Fruit fly (Drosophila melanogaster) whole organism, embryonic: ENCODE results near the gene CG15283.
A peak's percentile ranks its signal among the peaks of the same experiment; 100 is the strongest.

Source experiments
- B-H2 ChIP-seq: fragments of 200-800 bp; sonication (Bioruptor generic); optimal IDR thresholded peaks from 2 replicates; lab custom pipeline; 2018; ENCODE audit warnings: missing biosample characterization, mild to moderate bottlenecking, missing genetic modification characterization
- Blimp-1 ChIP-seq: fragments of 200-800 bp; sonication (Bioruptor generic); optimal IDR thresholded peaks from 3 replicates; lab custom pipeline; 2018; ENCODE audit warnings: missing biosample characterization, missing genetic modification characterization, mild to moderate bottlenecking, moderate library complexity, missing genetic modification reagents
- CG10565 ChIP-seq: fragments of 200-800 bp; sonication (Bioruptor generic); optimal IDR thresholded peaks from 3 replicates; lab custom pipeline; 2016; ENCODE audit warnings: missing biosample characterization, mild to moderate bottlenecking, missing genetic modification characterization
- CG1233 ChIP-seq: fragments of 200-800 bp; sonication (Bioruptor generic); optimal IDR thresholded peaks from 4 replicates; lab custom pipeline; 2018; ENCODE audit warnings: missing biosample characterization, mild to moderate bottlenecking, missing genetic modification characterization
- CG13287 ChIP-seq: fragments of 200-800 bp; sonication (Bioruptor generic); IDR thresholded peaks from 2 replicates; pipeline ENCODE4 v1.3.6; 2022; ENCODE audit warnings: missing biosample characterization, missing genetic modification characterization; ENCODE audit not compliant: partially characterized antibody
- CG13424 ChIP-seq: fragments of 200-800 bp; sonication (Bioruptor generic); optimal IDR thresholded peaks from 2 replicates; lab custom pipeline; 2019; ENCODE audit warnings: missing biosample characterization, mild to moderate bottlenecking, missing genetic modification characterization, moderate library complexity
- CG15514 ChIP-seq: fragments of 200-800 bp; sonication (Bioruptor generic); optimal IDR thresholded peaks from 3 replicates; lab custom pipeline; 2017; ENCODE audit warnings: missing biosample characterization, missing genetic modification characterization, mild to moderate bottlenecking, moderate library complexity, missing genetic modification reagents
- CG16779 ChIP-seq: fragments of 200-800 bp; sonication (Bioruptor generic); IDR thresholded peaks from 2 replicates; pipeline ENCODE4 v1.3.6; 2022; ENCODE audit warnings: missing biosample characterization, missing genetic modification characterization
- CG17829 ChIP-seq: fragments of 200-800 bp; optimal IDR thresholded peaks from 2 replicates; lab custom pipeline; 2019; ENCODE audit warnings: missing biosample characterization, mild to moderate bottlenecking, missing genetic modification characterization, moderate library complexity
- CG18619 ChIP-seq: fragments of 200-800 bp; sonication (Bioruptor generic); optimal IDR thresholded peaks from 3 replicates; lab custom pipeline; 2017; ENCODE audit warnings: missing biosample characterization, mild to moderate bottlenecking, missing genetic modification characterization
- CG2199 ChIP-seq: fragments of 200-800 bp; sonication (Bioruptor generic); IDR thresholded peaks from 3 replicates; pipeline ENCODE4 v1.3.6; 2022; ENCODE audit warnings: missing biosample characterization, missing genetic modification characterization
- CG34422 ChIP-seq: fragments of 200-800 bp; sonication (Bioruptor generic); IDR thresholded peaks from 3 replicates; pipeline ENCODE4 v1.3.6; 2022; ENCODE audit warnings: missing biosample characterization, missing genetic modification characterization
- CG4617 ChIP-seq: fragments of 200-800 bp; sonication (Bioruptor generic); optimal IDR thresholded peaks from 3 replicates; lab custom pipeline; 2016; ENCODE audit warnings: missing biosample characterization, missing genetic modification characterization, borderline replicate concordance
- CG6683 ChIP-seq: fragments of 200-800 bp; sonication (Bioruptor generic); optimal IDR thresholded peaks from 2 replicates; lab custom pipeline; 2017; ENCODE audit warnings: missing biosample characterization, mild to moderate bottlenecking, missing genetic modification characterization, missing genetic modification reagents
- CG6765 ChIP-seq: fragments of 200-800 bp; sonication (Bioruptor generic); optimal IDR thresholded peaks from 3 replicates; lab custom pipeline; 2017; ENCODE audit warnings: missing biosample characterization, mild to moderate bottlenecking, missing genetic modification characterization
- CG8388 ChIP-seq: fragments of 200-800 bp; sonication (Bioruptor generic); optimal IDR thresholded peaks from 2 replicates; lab custom pipeline; 2019; ENCODE audit warnings: missing biosample characterization, mild to moderate bottlenecking, missing genetic modification characterization, moderate library complexity
- CG8478 ChIP-seq: fragments of >200 bp; optimal IDR thresholded peaks from 2 replicates; lab custom pipeline; 2018
- Hr3 ChIP-seq: fragments of 200-800 bp; sonication (Bioruptor generic); optimal IDR thresholded peaks from 3 replicates; lab custom pipeline; 2016; ENCODE audit warnings: missing biosample characterization, missing genetic modification characterization
- Hr78 ChIP-seq, 2 experiments: fragments of 200-800 bp in 1 of 2; fragments of >200 bp in 1 of 2; sonication (Bioruptor generic) in 1 of 2; optimal IDR thresholded peaks; 2 replicates each; lab custom pipeline; 2017 to 2019; ENCODE audit warnings: missing biosample characterization in 2 of 2, missing genetic modification characterization in 2 of 2, mild to moderate bottlenecking in 1 of 2, moderate library complexity in 1 of 2
- Hsf ChIP-seq: fragments of 200-800 bp; sonication (Bioruptor generic); optimal IDR thresholded peaks from 3 replicates; lab custom pipeline; 2016; ENCODE audit warnings: missing biosample characterization, missing genetic modification characterization
- Lim3 ChIP-seq: fragments of 200-800 bp; sonication (Bioruptor generic); IDR thresholded peaks from 2 replicates; pipeline ENCODE4 v1.3.6; 2022; ENCODE audit warnings: missing biosample characterization, missing genetic modification characterization
- Meics ChIP-seq: fragments of 200-800 bp; sonication (Bioruptor generic); optimal IDR thresholded peaks from 2 replicates; lab custom pipeline; 2017; ENCODE audit warnings: missing biosample characterization, mild to moderate bottlenecking, missing genetic modification characterization
- Poxn ChIP-seq: fragments of 200-800 bp; sonication (Bioruptor generic); IDR thresholded peaks from 2 replicates; pipeline ENCODE4 v1.3.6; 2022; ENCODE audit warnings: missing biosample characterization, missing genetic modification characterization
- Scr ChIP-seq: fragments of 200-800 bp; sonication (Bioruptor generic); IDR thresholded peaks from 2 replicates; pipeline ENCODE4 v1.3.6; 2022; ENCODE audit warnings: missing biosample characterization, missing genetic modification characterization; ENCODE audit not compliant: partially characterized antibody
- Six4 ChIP-seq: fragments of 200-800 bp; sonication (Bioruptor generic); optimal IDR thresholded peaks from 2 replicates; lab custom pipeline; 2016; ENCODE audit warnings: missing biosample characterization, missing genetic modification characterization
- Sry-δ ChIP-seq: fragments of 200-800 bp; sonication (Bioruptor generic); optimal IDR thresholded peaks from 2 replicates; lab custom pipeline; 2016; ENCODE audit warnings: missing biosample characterization, missing genetic modification characterization
- TFAM ChIP-seq: fragments of 200-800 bp; sonication (Bioruptor generic); optimal IDR thresholded peaks from 2 replicates; lab custom pipeline; 2017; ENCODE audit warnings: missing biosample characterization, missing genetic modification characterization, inconsistent platforms
- crol ChIP-seq: fragments of 200-800 bp; sonication (Bioruptor generic); IDR thresholded peaks from 2 replicates; pipeline ENCODE4 v1.3.6; 2022; ENCODE audit warnings: missing biosample characterization, missing genetic modification characterization
- cwo ChIP-seq: fragments of 200-800 bp; sonication (Bioruptor generic); optimal IDR thresholded peaks from 3 replicates; lab custom pipeline; 2017; ENCODE audit warnings: missing biosample characterization, missing genetic modification characterization, mild to moderate bottlenecking, moderate library complexity, missing genetic modification reagents
- dan ChIP-seq: fragments of 200-800 bp; sonication (Bioruptor generic); IDR thresholded peaks from 2 replicates; pipeline ENCODE4 v1.3.6; 2022; ENCODE audit warnings: missing biosample characterization, missing genetic modification characterization
- disco-r ChIP-seq: fragments of 200-800 bp; sonication (Bioruptor generic); optimal IDR thresholded peaks from 2 replicates; lab custom pipeline; 2016; ENCODE audit warnings: missing biosample characterization, missing genetic modification characterization
- dm ChIP-seq: fragments of 200-800 bp; sonication (Bioruptor generic); optimal IDR thresholded peaks from 3 replicates; lab custom pipeline; 2016; ENCODE audit warnings: missing biosample characterization, missing genetic modification characterization
- dmrt11E ChIP-seq: fragments of 200-800 bp; sonication (Bioruptor generic); optimal IDR thresholded peaks from 3 replicates; lab custom pipeline; 2018; ENCODE audit warnings: missing biosample characterization, mild to moderate bottlenecking, missing genetic modification characterization, moderate library complexity
- dpn ChIP-seq, 2 experiments: fragments of 200-800 bp; sonication (Bioruptor generic); optimal IDR thresholded peaks; 3 replicates each; lab custom pipeline; 2016; ENCODE audit warnings: missing biosample characterization in 2 of 2, missing genetic modification characterization in 2 of 2
- grau ChIP-seq: fragments of 200-800 bp; optimal IDR thresholded peaks from 3 replicates; lab custom pipeline; 2019; ENCODE audit warnings: missing biosample characterization, mild to moderate bottlenecking, missing genetic modification characterization, moderate library complexity
- gt ChIP-seq: fragments of 200-800 bp; sonication (Bioruptor generic); IDR thresholded peaks from 2 replicates; pipeline ENCODE4 v1.3.6; 2022; ENCODE audit warnings: missing biosample characterization, missing genetic modification characterization
- kah ChIP-seq: fragments of 200-800 bp; sonication (Bioruptor generic); optimal IDR thresholded peaks from 2 replicates; lab custom pipeline; 2018; ENCODE audit warnings: missing biosample characterization, mild to moderate bottlenecking, missing genetic modification characterization
- maf-S ChIP-seq: fragments of 200-800 bp; sonication (Bioruptor generic); optimal IDR thresholded peaks from 2 replicates; lab custom pipeline; 2016; ENCODE audit warnings: missing biosample characterization, missing genetic modification characterization
- nerfin-1 ChIP-seq: fragments of 200-800 bp; sonication (Bioruptor generic); optimal IDR thresholded peaks from 3 replicates; lab custom pipeline; 2019; ENCODE audit warnings: missing biosample characterization, mild to moderate bottlenecking, missing genetic modification characterization, moderate library complexity
- pros ChIP-seq: fragments of 200-800 bp; sonication (Bioruptor generic); optimal IDR thresholded peaks from 3 replicates; lab custom pipeline; 2019; ENCODE audit warnings: missing biosample characterization, mild to moderate bottlenecking, missing genetic modification characterization, moderate library complexity
- pum ChIP-seq: fragments of 200-800 bp; sonication (Bioruptor generic); optimal IDR thresholded peaks from 2 replicates; lab custom pipeline; 2016; ENCODE audit warnings: missing biosample characterization, missing genetic modification characterization
- rib ChIP-seq: fragments of 200-800 bp; sonication (Bioruptor generic); IDR thresholded peaks from 2 replicates; pipeline ENCODE4 v1.3.6; 2022; ENCODE audit warnings: missing biosample characterization, missing genetic modification characterization
- sens ChIP-seq: fragments of 200-800 bp; sonication (Bioruptor generic); peaks from one replicate; lab custom pipeline; 2016; ENCODE audit warnings: missing biosample characterization, missing genetic modification characterization
- seq ChIP-seq: fragments of 200-800 bp; sonication (Bioruptor generic); IDR thresholded peaks from 2 replicates; pipeline ENCODE4 v1.3.6; 2022; ENCODE audit warnings: missing biosample characterization, missing genetic modification characterization
- sna ChIP-seq: fragments of 200-800 bp; sonication (Bioruptor generic); IDR thresholded peaks from 2 replicates; pipeline ENCODE4 v1.3.6; 2022; ENCODE audit warnings: missing biosample characterization, missing genetic modification characterization; ENCODE audit not compliant: partially characterized antibody
- tio ChIP-seq: fragments of 200-800 bp; sonication (Bioruptor generic); optimal IDR thresholded peaks from 2 replicates; lab custom pipeline; 2017; ENCODE audit warnings: missing biosample characterization, missing genetic modification characterization, inconsistent platforms
- tll ChIP-seq, 2 experiments: fragments of 200-800 bp in 1 of 2; fragments of >200 bp in 1 of 2; sonication (Bioruptor generic) in 1 of 2; optimal IDR thresholded peaks; 2 replicates each; lab custom pipeline; 2017 to 2019; ENCODE audit warnings: missing biosample characterization in 2 of 2, missing genetic modification characterization in 2 of 2, mild to moderate bottlenecking in 1 of 2, moderate library complexity in 1 of 2
- toy ChIP-seq: fragments of 200-800 bp; sonication (Bioruptor generic); IDR thresholded peaks from 2 replicates; pipeline ENCODE4 v1.3.6; 2022; ENCODE audit warnings: missing biosample characterization, missing genetic modification characterization
- unpg ChIP-seq: fragments of 200-800 bp; sonication (Bioruptor generic); optimal IDR thresholded peaks from 3 replicates; lab custom pipeline; 2018; ENCODE audit warnings: missing biosample characterization, mild to moderate bottlenecking, missing genetic modification characterization, moderate library complexity
- vnd ChIP-seq: fragments of 200-800 bp; sonication (Bioruptor generic); IDR thresholded peaks from 3 replicates; pipeline ENCODE4 v1.3.6; 2022; ENCODE audit warnings: missing biosample characterization, missing genetic modification characterization; ENCODE audit not compliant: partially characterized antibody
- yki ChIP-seq: fragments of >200 bp; optimal IDR thresholded peaks from 3 replicates; lab custom pipeline; 2018

The CG15283 gene

dm6 chr2L:14461066-14461465, 10.3 kb upstream of the CG15283 start (continued):
- no peak for TF ChIP-seq CG6765 (GFP tag; lab: Kevin White, UChicago)
- peak; percentile 73 for TF ChIP-seq CG18619
- peak; percentile 69 for TF ChIP-seq Hr3 (GFP tag; lab: Kevin White, UChicago)
- TF ChIP-seq crol (GFP tag; lab: Robert Waterston, UW): peak; percentile 45; the same call in 1 of the 2 replicates
- TF ChIP-seq Scr (GFP tag; lab: Robert Waterston, UW): no peak
- peak; percentile 26 for TF ChIP-seq cwo
- peak; percentile 89 for TF ChIP-seq dan (GFP tag; lab: Robert Waterston, UW)
- peak; percentile 87 for TF ChIP-seq pum (GFP tag; lab: Kevin White, UChicago)
- peak in 1 of 2 experiments; percentile 43 for TF ChIP-seq tll (GFP tag; optimal IDR thresholded peaks at IDR 0.05; lab: Kevin White, UChicago)
- no peak for TF ChIP-seq yki (lab: Kevin White, UChicago)
- TF ChIP-seq seq (GFP tag; lab: Robert Waterston, UW): peak; percentile 68; the same call in 1 of the 2 replicates
- no peak for TF ChIP-seq TFAM (GFP tag; lab: Kevin White, UChicago)
- no peak for TF ChIP-seq CG8478 (lab: Kevin White, UChicago)
- TF ChIP-seq Hr78 (GFP tag; optimal IDR thresholded peaks at IDR 0.05; lab: Kevin White, UChicago): no peak
- TF ChIP-seq dmrt11E (tag; lab: Kevin White, UChicago): peak; percentile 96
- TF ChIP-seq CG2199 (GFP tag; lab: Robert Waterston, UW): peak; percentile 52; the same call in 1 of the 3 replicates
- peak; percentile 25 for TF ChIP-seq kah (GFP tag; lab: Kevin White, UChicago)
- TF ChIP-seq sna: no peak
- peak; percentile 58 for TF ChIP-seq CG1233 (GFP tag; lab: Kevin White, UChicago)
- peak; percentile 90 for TF ChIP-seq sens
- TF ChIP-seq dpn (GFP tag; optimal IDR thresholded peaks at IDR 0.05; lab: Kevin White, UChicago): peak; percentile 80 to 83
- peak; percentile 84 for TF ChIP-seq CG17829 (tag; lab: Kevin White, UChicago)
- TF ChIP-seq CG15514: peak; percentile 16
- TF ChIP-seq CG34422 (GFP tag; lab: Robert Waterston, UW): peak; percentile 78
- TF ChIP-seq disco-r (GFP tag; lab: Kevin White, UChicago): peak; percentile 80
- no peak for TF ChIP-seq B-H2 (GFP tag; lab: Kevin White, UChicago)
- TF ChIP-seq vnd (GFP tag; lab: Robert Waterston, UW): no peak
- TF ChIP-seq pros (GFP tag; lab: Kevin White, UChicago): no peak
- TF ChIP-seq Hsf (GFP tag; lab: Kevin White, UChicago): peak; percentile 88
- TF ChIP-seq Lim3 (GFP tag; lab: Robert Waterston, UW): no peak
- 0 out of 2 replicates have a peak, but pooled peaks have one; percentile 46 for TF ChIP-seq gt (GFP tag; lab: Robert Waterston, UW)
- TF ChIP-seq maf-S: peak; percentile 61
- TF ChIP-seq Meics: peak; percentile 41
- peak; percentile 88 for TF ChIP-seq CG8388
- TF ChIP-seq Sry-δ: peak; percentile 41
- peak; percentile 83 for TF ChIP-seq tio (GFP tag; lab: Kevin White, UChicago)
- no peak for TF ChIP-seq toy
- TF ChIP-seq CG16779: no peak
- peak; percentile 82 for TF ChIP-seq CG13424 (tag; lab: Kevin White, UChicago)
- no peak for TF ChIP-seq CG13287 (GFP tag; lab: Robert Waterston, UW)
- peak; percentile 79 for TF ChIP-seq grau (tag; lab: Kevin White, UChicago)
- peak; percentile 66 for TF ChIP-seq Blimp-1 (GFP tag; lab: Kevin White, UChicago)
- TF ChIP-seq Poxn: no peak
- TF ChIP-seq dm (GFP tag; lab: Kevin White, UChicago): peak; percentile 54
- peak; percentile 67 for TF ChIP-seq Six4 (GFP tag; lab: Kevin White, UChicago)
- peak; percentile 86 for TF ChIP-seq unpg (GFP tag; lab: Kevin White, UChicago)
- TF ChIP-seq CG4617 (GFP tag; lab: Kevin White, UChicago): peak; percentile 38
- TF ChIP-seq nerfin-1 (tag; lab: Kevin White, UChicago): peak; percentile 55
- no peak for TF ChIP-seq rib
- TF ChIP-seq CG6683 (GFP tag; lab: Kevin White, UChicago): no peak
- TF ChIP-seq CG10565 (GFP tag; lab: Kevin White, UChicago): peak; percentile 65
